Worm (Caenorhabditis elegans): ENCODE results near the gene nlp-22.
A peak's percentile ranks its signal among the peaks of the same experiment; 100 is the strongest.

The nlp-22 gene

DNA sequence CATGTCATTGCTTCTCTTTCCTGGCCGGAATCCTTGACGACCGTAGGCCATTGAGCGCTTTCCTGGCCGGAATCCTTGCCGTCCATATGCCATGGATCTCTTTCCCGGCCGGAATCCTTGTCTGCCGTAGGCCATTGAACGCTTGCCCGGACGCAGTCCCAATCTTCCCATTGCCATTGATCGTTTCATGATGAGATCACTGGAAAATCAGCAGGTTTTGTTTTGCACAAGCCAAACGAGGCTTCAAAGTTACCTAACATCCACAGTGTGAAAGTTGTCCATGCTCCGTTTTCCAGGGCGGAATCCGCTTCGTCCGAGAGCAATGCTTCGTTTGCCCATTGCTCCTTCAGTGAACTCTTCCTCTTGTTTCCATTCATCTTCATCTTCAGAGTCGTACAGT is 2.2 kb upstream of the nlp-22 start:
- TF ChIP-seq sptf-1 (tag; optimal IDR thresholded peaks at IDR 0.05) = no peak
- TF ChIP-seq ham-2 (GFP tag; optimal IDR thresholded peaks at IDR 0.05) = no peak
- no peak for TF ChIP-seq blmp-1 (tag; optimal IDR thresholded peaks at IDR 0.05)
- TF ChIP-seq ztf-11 (tag; optimal IDR thresholded peaks at IDR 0.05) = no peak

DNA sequence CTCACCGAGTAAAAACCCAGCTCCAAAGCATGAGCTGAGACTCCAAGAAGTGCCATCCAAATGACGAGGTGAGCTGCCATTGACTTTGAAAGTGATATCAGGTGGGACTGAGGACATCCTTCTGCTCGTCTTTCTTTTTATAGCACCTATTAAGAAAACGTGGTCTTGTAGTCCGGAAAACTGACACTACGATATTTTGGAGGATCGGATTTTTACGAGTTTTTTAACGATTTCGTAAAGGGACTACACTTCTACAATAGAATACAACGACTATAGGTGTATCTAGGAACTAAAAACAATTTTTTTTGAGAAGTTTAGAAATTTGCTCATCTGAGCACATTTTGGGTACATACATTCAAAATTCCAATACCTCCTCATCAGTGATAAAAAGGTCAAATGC is 970 bp upstream of the nlp-22 start, which contains the start of gene nlp-23:
Gene nlp-23, minus strand, starts transcription at position 101 of the 400 bp plus-strand sequence.
- no peak for TF ChIP-seq ztf-11 (tag; optimal IDR thresholded peaks at IDR 0.05)
- TF ChIP-seq bed-3 (GFP tag; optimal IDR thresholded peaks at IDR 0.05) = no peak
- TF ChIP-seq mab-5 (tag; optimal IDR thresholded peaks at IDR 0.05) = no peak
- TF ChIP-seq sem-2 (GFP tag; optimal IDR thresholded peaks at IDR 0.05) = no peak
- TF ChIP-seq unc-39 (tag; optimal IDR thresholded peaks at IDR 0.05) = no peak
- TF ChIP-seq sptf-1 (tag; optimal IDR thresholded peaks at IDR 0.05) = no peak
- no peak for TF ChIP-seq mep-1 (tag; optimal IDR thresholded peaks at IDR 0.05)
- TF ChIP-seq pha-4 (tag; optimal IDR thresholded peaks at IDR 0.05) = no peak
- TF ChIP-seq snpc-4 (tag; optimal IDR thresholded peaks at IDR 0.05) = no peak
- TF ChIP-seq mls-2 (tag; optimal IDR thresholded peaks at IDR 0.05) = no peak
- TF ChIP-seq unc-120 (tag; optimal IDR thresholded peaks at IDR 0.05; ENCODE audit: poor library complexity, severe bottlenecking) = no peak
- no peak for TF ChIP-seq flh-1 (GFP tag; optimal IDR thresholded peaks at IDR 0.05)
- TF ChIP-seq hlh-1 (tag; optimal IDR thresholded peaks at IDR 0.05) = no peak
- TF ChIP-seq zip-8 (tag; optimal IDR thresholded peaks at IDR 0.05) = no peak
- no peak for TF ChIP-seq lin-13 (tag; optimal IDR thresholded peaks at IDR 0.05)
- no peak for TF ChIP-seq drap-1 (GFP tag; optimal IDR thresholded peaks at IDR 0.05)
- TF ChIP-seq unc-62 (GFP tag; optimal IDR thresholded peaks at IDR 0.05) = no peak
- TF ChIP-seq blmp-1 (tag; optimal IDR thresholded peaks at IDR 0.05) = no peak
- no peak for TF ChIP-seq ces-1 (GFP tag; optimal IDR thresholded peaks at IDR 0.05)
- no peak for TF ChIP-seq nhr-76 (tag; optimal IDR thresholded peaks at IDR 0.05)

DNA sequence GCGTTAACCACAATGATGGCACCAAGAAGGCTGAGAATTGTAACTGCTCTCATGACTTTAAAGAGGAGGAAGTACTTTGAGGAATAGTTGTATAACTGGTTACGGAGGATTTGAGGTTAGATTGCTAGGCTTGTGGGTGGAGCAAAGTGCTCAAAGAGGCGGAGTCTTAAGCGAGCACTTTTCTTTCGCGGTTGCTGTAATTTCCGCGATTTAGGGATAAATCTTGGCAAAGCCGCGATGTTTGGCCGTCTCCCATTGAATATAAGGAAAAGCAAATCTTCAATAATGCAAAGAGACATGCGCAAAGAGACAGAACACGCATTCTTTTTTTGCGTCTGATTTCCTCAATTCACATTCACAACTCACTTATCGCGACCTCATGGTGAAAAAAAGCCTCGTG is 3.7 kb downstream of the nlp-22 start, which contains the start of gene nlp-45:
Gene nlp-45, minus strand, starts transcription at position 101 of the 400 bp plus-strand sequence.
- TF ChIP-seq ces-1 (GFP tag; optimal IDR thresholded peaks at IDR 0.05) = no peak
- no peak for TF ChIP-seq pha-4 (tag; optimal IDR thresholded peaks at IDR 0.05)
- no peak for TF ChIP-seq elt-3 (tag; optimal IDR thresholded peaks at IDR 0.05)
- TF ChIP-seq lin-32 (GFP tag; optimal IDR thresholded peaks at IDR 0.05) = no peak
- no peak for TF ChIP-seq unc-39 (tag; optimal IDR thresholded peaks at IDR 0.05)

DNA sequence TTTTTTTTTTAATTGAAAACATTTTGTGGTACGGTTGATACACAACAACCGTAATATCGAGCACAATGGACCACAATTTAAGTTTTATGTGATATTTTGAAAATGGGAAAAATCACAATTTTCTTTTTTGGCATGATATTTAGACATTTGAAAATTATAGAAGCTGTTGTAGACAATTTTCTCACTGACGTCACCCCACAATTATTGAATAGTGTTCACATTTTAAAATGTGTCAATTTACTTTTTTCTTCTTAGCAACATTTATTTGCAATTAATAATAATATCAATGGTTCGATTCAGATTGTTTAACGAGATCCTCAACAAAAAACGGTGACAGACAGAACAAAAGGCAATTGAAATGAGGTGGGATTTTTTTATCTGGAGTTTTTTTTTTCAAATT is 6.5 kb downstream of the nlp-22 start, which contains the start of gene T01B6.1:
Gene T01B6.1, plus strand, starts transcription at position 301 of the 400 bp plus-strand sequence.
- no peak for TF ChIP-seq mep-1 (tag; optimal IDR thresholded peaks at IDR 0.05)

DNA sequence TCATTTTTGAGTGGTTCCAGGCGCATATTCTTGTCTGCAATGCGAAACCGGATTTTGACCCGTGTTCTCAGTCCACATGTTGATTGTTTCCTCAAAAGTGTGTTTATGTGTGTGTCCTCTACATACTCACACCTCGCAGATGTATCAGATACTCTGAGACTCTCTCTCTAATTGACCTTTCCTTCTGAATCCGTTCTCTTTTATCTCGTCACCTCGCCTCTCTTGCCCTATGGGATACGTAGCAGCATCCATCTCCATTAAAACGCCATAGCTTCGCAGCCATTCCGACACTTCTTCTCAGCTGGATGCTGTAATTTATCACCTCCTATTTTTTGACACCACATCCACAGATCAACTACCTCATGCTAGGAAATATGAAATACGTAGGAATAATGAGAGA is 11.4 kb downstream of the nlp-22 start:
- TF ChIP-seq ceh-39 (tag; optimal IDR thresholded peaks at IDR 0.05) (no peak), sptf-1 (tag; optimal IDR thresholded peaks at IDR 0.05) (no peak), nhr-2 (tag; optimal IDR thresholded peaks at IDR 0.05) (peak; percentile 15), zip-8 (tag; optimal IDR thresholded peaks at IDR 0.05) (no peak), ham-2 (GFP tag; optimal IDR thresholded peaks at IDR 0.05) (peak; percentile 63), pha-4 (tag; optimal IDR thresholded peaks at IDR 0.05) (no peak), ceh-83 (GFP tag; optimal IDR thresholded peaks at IDR 0.05) (no peak), lin-32 (GFP tag; optimal IDR thresholded peaks at IDR 0.05) (no peak), unc-120 (tag; optimal IDR thresholded peaks at IDR 0.05; ENCODE audit: poor library complexity, severe bottlenecking) (no peak), blmp-1 (tag; optimal IDR thresholded peaks at IDR 0.05) (no peak), drap-1 (GFP tag; optimal IDR thresholded peaks at IDR 0.05) (no peak), unc-62 (GFP tag; optimal IDR thresholded peaks at IDR 0.05) (peak; percentile 50), elt-3 (tag; optimal IDR thresholded peaks at IDR 0.05) (no peak)

DNA sequence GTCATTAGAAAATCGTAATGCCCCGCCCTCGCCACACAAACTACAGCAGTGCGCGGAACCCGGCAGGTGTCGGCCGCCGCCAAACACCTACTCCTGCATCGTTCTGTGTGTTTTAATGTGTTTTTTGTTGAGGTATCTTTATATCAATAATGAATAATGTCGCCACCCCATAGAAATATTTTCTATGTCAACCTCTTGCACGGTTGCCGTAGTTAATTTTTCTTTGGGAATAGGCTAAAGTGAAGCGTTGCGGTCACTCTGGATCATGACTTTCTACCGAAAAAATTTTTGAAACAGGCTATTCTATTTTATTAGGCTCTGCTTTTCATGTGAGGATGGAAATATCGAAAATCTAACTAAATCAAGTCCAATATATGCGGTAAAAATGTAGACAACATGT is 13.0 kb downstream of the nlp-22 start:
- TF ChIP-seq lin-32 (GFP tag; optimal IDR thresholded peaks at IDR 0.05) (no peak), M03D4.4 (tag; optimal IDR thresholded peaks at IDR 0.05) (peak; percentile 4), nhr-12 (tag; optimal IDR thresholded peaks at IDR 0.05) (no peak), blmp-1 (tag; optimal IDR thresholded peaks at IDR 0.05) (no peak), cnd-1 (tag; optimal IDR thresholded peaks at IDR 0.05) (no peak), unc-120 (tag; optimal IDR thresholded peaks at IDR 0.05; ENCODE audit: poor library complexity, severe bottlenecking) (no peak), bed-3 (GFP tag; optimal IDR thresholded peaks at IDR 0.05) (no peak), ceh-39 (tag; optimal IDR thresholded peaks at IDR 0.05) (peak; percentile 30)

Data from whole organism, mixed stage, embryonic.